Worm (Caenorhabditis elegans) whole organism, L4 larva: ENCODE measurements around the gene Y42G9A.3.

Source experiments
- F10B5.3 ChIP-seq: sonication (generic microtip); optimal IDR thresholded peaks from 2 replicates; lab custom pipeline; 2016; ENCODE audit warnings: mild to moderate bottlenecking, missing genetic modification characterization, missing compliant biosample characterization
- F26F4.8 ChIP-seq: fragments of 200-800 bp; sonication (Bioruptor generic); conservative IDR thresholded peaks from 2 replicates; pipeline ENCODE4 v1.3.6; 2022; ENCODE audit warnings: missing genetic modification characterization, missing compliant biosample characterization
- T20F7.1 ChIP-seq: fragments of 200-800 bp; sonication (Bioruptor generic); optimal IDR thresholded peaks from 2 replicates; lab custom pipeline; 2018; ENCODE audit warnings: mild to moderate bottlenecking, missing genetic modification characterization, missing compliant biosample characterization
- T26A8.4 ChIP-seq: fragments of 200-800 bp; sonication (Bioruptor generic); IDR thresholded peaks from 2 replicates; pipeline ENCODE4 v1.3.6; 2022; ENCODE audit warnings: missing genetic modification characterization, missing compliant biosample characterization
- aha-1 ChIP-seq: fragments of 150-350 bp; peaks from one replicate; lab custom pipeline; 2014; ENCODE audit warnings: missing biosample characterization, missing genetic modification characterization
- ama-1 ChIP-seq: fragments of 150-350 bp; optimal IDR thresholded peaks from 2 replicates; lab custom pipeline; 2014; ENCODE audit warnings: inconsistent platforms, mixed read lengths
- arid-1 ChIP-seq: fragments of 200-800 bp; sonication (Bioruptor generic); conservative IDR thresholded peaks from 2 replicates; pipeline ENCODE4 v1.3.6; 2022; ENCODE audit warnings: missing genetic modification reagents, missing genetic modification characterization, missing compliant biosample characterization
- ceh-20 ChIP-seq: fragments of 200-800 bp; sonication (Bioruptor generic); IDR thresholded peaks from 2 replicates; pipeline ENCODE4 v1.3.6; 2022; ENCODE audit warnings: missing genetic modification reagents, missing genetic modification characterization, missing compliant biosample characterization
- ceh-32 ChIP-seq: sonication (generic microtip); optimal IDR thresholded peaks from 2 replicates; lab custom pipeline; 2016; ENCODE audit warnings: mild to moderate bottlenecking, missing genetic modification characterization, missing compliant biosample characterization; ENCODE audit not compliant: poor library complexity
- cey-2 ChIP-seq: sonication (generic microtip); optimal IDR thresholded peaks from 3 replicates; lab custom pipeline; 2017; ENCODE audit warnings: missing genetic modification characterization, mild to moderate bottlenecking, missing compliant biosample characterization, antibody characterized with exemption, borderline replicate concordance; ENCODE audit not compliant: insufficient read depth
- daf-12 ChIP-seq: fragments of 150-350 bp; optimal IDR thresholded peaks from 2 replicates; lab custom pipeline; 2014; ENCODE audit warnings: missing biosample characterization, missing genetic modification reagents, missing genetic modification characterization
- dmd-9 ChIP-seq: fragments of 200-800 bp; sonication (Bioruptor generic); IDR thresholded peaks from 2 replicates; pipeline ENCODE4 v1.3.6; 2022; ENCODE audit warnings: missing genetic modification reagents, missing genetic modification characterization, missing compliant biosample characterization
- egl-43 ChIP-seq: fragments of 200-800 bp; sonication (Bioruptor generic); IDR thresholded peaks from 2 replicates; pipeline ENCODE4 v1.3.6; 2022; ENCODE audit warnings: missing genetic modification reagents, missing genetic modification characterization, missing compliant biosample characterization
- fkh-10 ChIP-seq: fragments of 150-350 bp; optimal IDR thresholded peaks from 2 replicates; lab custom pipeline; 2014; ENCODE audit warnings: missing biosample characterization, missing genetic modification reagents, missing genetic modification characterization
- fos-1 ChIP-seq: fragments of 150-350 bp; optimal IDR thresholded peaks from 2 replicates; lab custom pipeline; 2014; ENCODE audit warnings: missing biosample characterization, missing genetic modification characterization
- gei-8 ChIP-seq: fragments of 200-800 bp; sonication (Bioruptor generic); optimal IDR thresholded peaks from 2 replicates; lab custom pipeline; 2018; ENCODE audit warnings: mild to moderate bottlenecking, missing genetic modification characterization, missing compliant biosample characterization
- hlh-11 ChIP-seq: fragments of 200-800 bp; sonication (Bioruptor generic); optimal IDR thresholded peaks from 2 replicates; lab custom pipeline; 2018; ENCODE audit warnings: mild to moderate bottlenecking, missing genetic modification characterization, missing compliant biosample characterization
- hlh-30 ChIP-seq: sonication (generic microtip); optimal IDR thresholded peaks from 2 replicates; lab custom pipeline; 2017; ENCODE audit warnings: antibody characterized with exemption, mild to moderate bottlenecking, missing genetic modification characterization, missing compliant biosample characterization; ENCODE audit not compliant: insufficient read depth
- lim-7 ChIP-seq: fragments of 200-800 bp; sonication (Bioruptor generic); IDR thresholded peaks from 2 replicates; pipeline ENCODE4 v1.3.6; 2022; ENCODE audit warnings: missing genetic modification characterization, missing compliant biosample characterization
- lin-13 ChIP-seq: fragments of 150-350 bp; optimal IDR thresholded peaks from 2 replicates; lab custom pipeline; 2014; ENCODE audit warnings: missing biosample characterization, missing genetic modification reagents, missing genetic modification characterization
- lin-29 ChIP-seq: fragments of 200-800 bp; sonication (Bioruptor generic); IDR thresholded peaks from 2 replicates; pipeline ENCODE4 v1.3.6; 2022; ENCODE audit warnings: missing genetic modification reagents, missing genetic modification characterization, missing compliant biosample characterization
- lin-38 ChIP-seq: fragments of 200-800 bp; sonication (Bioruptor generic); IDR thresholded peaks from 2 replicates; pipeline ENCODE4 v1.3.6; 2022; ENCODE audit warnings: missing genetic modification reagents, missing genetic modification characterization, missing compliant biosample characterization
- lin-39 ChIP-seq: fragments of 150-350 bp; optimal IDR thresholded peaks from 2 replicates; lab custom pipeline; 2014; ENCODE audit warnings: missing biosample characterization, missing genetic modification reagents, missing genetic modification characterization
- lir-3 ChIP-seq: sonication (generic microtip); optimal IDR thresholded peaks from 2 replicates; lab custom pipeline; 2016; ENCODE audit warnings: mild to moderate bottlenecking, missing genetic modification characterization, missing compliant biosample characterization
- lsy-2 ChIP-seq, 2 experiments: fragments of 150-350 bp in 1 of 2; sonication (generic microtip) in 1 of 2; optimal IDR thresholded peaks; 2 replicates each; lab custom pipeline; 2014 to 2017; ENCODE audit warnings: missing biosample characterization in 2 of 2, missing genetic modification characterization in 2 of 2
- madf-9 ChIP-seq: fragments of 200-800 bp; sonication (Bioruptor generic); conservative IDR thresholded peaks from 2 replicates; pipeline ENCODE4 v1.3.6; 2022; ENCODE audit warnings: missing genetic modification reagents, missing genetic modification characterization, missing compliant biosample characterization
- mdl-1 ChIP-seq, 2 experiments: fragments of 150-350 bp in 1 of 2; sonication (generic microtip) in 1 of 2; optimal IDR thresholded peaks; 2 replicates each; lab custom pipeline; 2014 to 2017; ENCODE audit warnings: missing biosample characterization in 2 of 2, missing genetic modification characterization in 2 of 2
- mxl-3 ChIP-seq: fragments of 200-800 bp; sonication (Bioruptor generic); optimal IDR thresholded peaks from 2 replicates; lab custom pipeline; 2018; ENCODE audit warnings: mild to moderate bottlenecking, missing genetic modification characterization, missing compliant biosample characterization
- nhr-111 ChIP-seq: fragments of 200-800 bp; sonication (Bioruptor generic); optimal IDR thresholded peaks from 2 replicates; lab custom pipeline; 2018; ENCODE audit warnings: mild to moderate bottlenecking, missing genetic modification characterization, missing compliant biosample characterization
- nhr-237 ChIP-seq: sonication (generic microtip); optimal IDR thresholded peaks from 2 replicates; lab custom pipeline; 2017; ENCODE audit warnings: missing biosample characterization, missing genetic modification characterization
- nhr-25 ChIP-seq: sonication (generic microtip); optimal IDR thresholded peaks from 2 replicates; lab custom pipeline; 2017; ENCODE audit warnings: missing genetic modification characterization, mild to moderate bottlenecking, missing compliant biosample characterization, antibody characterized with exemption, moderate library complexity, borderline replicate concordance; ENCODE audit not compliant: insufficient read depth
- nhr-28 ChIP-seq: fragments of 150-350 bp; optimal IDR thresholded peaks from 2 replicates; lab custom pipeline; 2014; ENCODE audit warnings: missing biosample characterization, missing genetic modification characterization
- nhr-42 ChIP-seq: fragments of 200-800 bp; sonication (Bioruptor generic); IDR thresholded peaks from 2 replicates; pipeline ENCODE4 v1.3.6; 2022; ENCODE audit warnings: missing genetic modification characterization, missing compliant biosample characterization
- nhr-6 ChIP-seq: fragments of 150-350 bp; optimal IDR thresholded peaks from 2 replicates; lab custom pipeline; 2014; ENCODE audit warnings: missing biosample characterization, missing genetic modification characterization
- pha-4 ChIP-seq, 2 experiments: fragments of 150-350 bp in 1 of 2; fragments of 200-800 bp in 1 of 2; sonication (Bioruptor generic) in 1 of 2; IDR thresholded peaks in 1 of 2; optimal IDR thresholded peaks in 1 of 2; 2 replicates each; pipeline versions ENCODE4 v1.3.6 to Lab custom; 2014 to 2022; ENCODE audit warnings: missing genetic modification characterization in 2 of 2, missing genetic modification reagents in 2 of 2, missing biosample characterization in 1 of 2, missing compliant biosample characterization in 1 of 2
- rbr-2 ChIP-seq: sonication (generic microtip); optimal IDR thresholded peaks from 2 replicates; lab custom pipeline; 2016; ENCODE audit warnings: missing genotype, missing genetic modification characterization, missing compliant biosample characterization
- saeg-2 ChIP-seq: fragments of 200-800 bp; sonication (Bioruptor generic); IDR thresholded peaks from 2 replicates; pipeline ENCODE4 v1.3.6; 2022; ENCODE audit warnings: missing genetic modification reagents, missing genetic modification characterization, missing compliant biosample characterization
- sdz-12 ChIP-seq: fragments of 200-800 bp; sonication (Bioruptor generic); optimal IDR thresholded peaks from 2 replicates; lab custom pipeline; 2018; ENCODE audit warnings: mild to moderate bottlenecking, missing genetic modification characterization, missing compliant biosample characterization
- set-16 ChIP-seq: fragments of 200-800 bp; sonication (Bioruptor generic); IDR thresholded peaks from 2 replicates; pipeline ENCODE4 v1.3.6; 2022; ENCODE audit warnings: missing genetic modification reagents, missing genetic modification characterization, missing compliant biosample characterization
- snpc-4 ChIP-seq: fragments of 150-350 bp; optimal IDR thresholded peaks from 2 replicates; lab custom pipeline; 2014; ENCODE audit warnings: missing biosample characterization, missing genetic modification characterization
- spr-1 ChIP-seq: sonication (generic microtip); optimal IDR thresholded peaks from 2 replicates; lab custom pipeline; 2016; ENCODE audit warnings: mild to moderate bottlenecking, missing genetic modification characterization, missing compliant biosample characterization
- spr-3 ChIP-seq: fragments of 200-800 bp; sonication (Bioruptor generic); optimal IDR thresholded peaks from 2 replicates; lab custom pipeline; 2018; ENCODE audit warnings: mild to moderate bottlenecking, missing genetic modification characterization, missing compliant biosample characterization
- unc-62 ChIP-seq, 3 experiments: fragments of 150-350 bp in 1 of 3; sonication (generic microtip); optimal IDR thresholded peaks in 2 of 3; peaks in 1 of 3; 1 replicate in 1 of 3; 2 replicates in 2 of 3; lab custom pipeline; 2014 to 2017; ENCODE audit warnings: missing biosample characterization in 3 of 3, missing genetic modification characterization in 3 of 3, missing genetic modification reagents in 3 of 3, missing genotype in 1 of 3
- zfp-3 ChIP-seq: fragments of 200-800 bp; sonication (Bioruptor generic); conservative IDR thresholded peaks from 2 replicates; pipeline ENCODE4 v1.3.6; 2022; ENCODE audit warnings: missing genetic modification reagents, missing genetic modification characterization, missing compliant biosample characterization
- ztf-11 ChIP-seq: fragments of 150-350 bp; optimal IDR thresholded peaks from 2 replicates; lab custom pipeline; 2014; ENCODE audit warnings: missing biosample characterization, missing genetic modification characterization

Gene Y42G9A.3

ce11 chrIII:6140818-6141217 lies 5.2 kb upstream of the Y42G9A.3 start:
- TF ChIP-seq nhr-111 (GFP tag; lab: Kevin White, UChicago), result no peak
- TF ChIP-seq set-16 (GFP tag; lab: Robert Waterston, UW), result no peak
- no peak for TF ChIP-seq nhr-6 (tag; lab: Kevin White, UChicago)
- no peak for TF ChIP-seq nhr-42 (GFP tag; lab: Robert Waterston, UW)
- TF ChIP-seq rbr-2 (tag; lab: Kevin White, UChicago), result no peak
- TF ChIP-seq arid-1 (GFP tag; lab: Robert Waterston, UW), result no peak

ce11 chrIII:6141532-6141931 lies 4.5 kb upstream of the Y42G9A.3 start:
- TF ChIP-seq spr-3 (GFP tag; lab: Kevin White, UChicago) (no peak), ceh-32 (tag; lab: Kevin White, UChicago) (no peak), nhr-28 (tag; lab: Kevin White, UChicago) (no peak), mxl-3 (GFP tag; lab: Kevin White, UChicago) (no peak), gei-8 (GFP tag; lab: Kevin White, UChicago) (no peak), pha-4 (GFP tag; IDR thresholded peaks at IDR 0.05; lab: Robert Waterston, UW) (0 out of 2 replicates have a peak, but pooled peaks have one; percentile 10), pha-4 (tag; optimal IDR thresholded peaks at IDR 0.05; lab: Kevin White, UChicago) (no peak), nhr-25 (no peak), lin-29 (no peak), snpc-4 (tag; lab: Kevin White, UChicago) (no peak), egl-43 (GFP tag; lab: Robert Waterston, UW) (no peak), lim-7 (GFP tag; lab: Robert Waterston, UW) (no peak), set-16 (GFP tag; lab: Robert Waterston, UW) (no peak; the same call in 1 of the 2 replicates), cey-2 (no peak), arid-1 (GFP tag; lab: Robert Waterston, UW) (no peak), T26A8.4 (no peak), madf-9 (no peak), hlh-30 (no peak), fos-1 (tag; lab: Kevin White, UChicago) (no peak), lin-13 (no peak), nhr-237 (tag; lab: Kevin White, UChicago) (no peak), spr-1 (tag; lab: Kevin White, UChicago) (no peak), zfp-3 (no peak), sdz-12 (GFP tag; lab: Kevin White, UChicago) (no peak), fkh-10 (GFP tag; lab: Kevin White, UChicago) (peak; percentile 48), dmd-9 (GFP tag; lab: Robert Waterston, UW) (no peak), ztf-11 (tag; lab: Kevin White, UChicago) (no peak), mdl-1 (tag; optimal IDR thresholded peaks at IDR 0.05; lab: Kevin White, UChicago) (no peak), lir-3 (tag; lab: Kevin White, UChicago) (no peak), daf-12 (tag; lab: Kevin White, UChicago) (no peak), unc-62 (GFP tag; optimal IDR thresholded peaks at IDR 0.05 in 1 of 2; lab: Kevin White, UChicago) (peak in 1 of 2 experiments; percentile 2), unc-62 (tag; optimal IDR thresholded peaks at IDR 0.05; lab: Kevin White, UChicago) (no peak), ceh-20 (GFP tag; lab: Robert Waterston, UW) (peak; percentile 37; the same call in 1 of the 2 replicates), F26F4.8 (no peak), lsy-2 (tag; optimal IDR thresholded peaks at IDR 0.05; lab: Kevin White, UChicago) (peak in 1 of 2 experiments; percentile 33), ama-1 (lab: Kevin White, UChicago) (no peak), aha-1 (tag; lab: Kevin White, UChicago) (peak; percentile 99), T20F7.1 (GFP tag; lab: Kevin White, UChicago) (no peak), lin-38 (no peak), hlh-11 (no peak), lin-39 (tag; lab: Kevin White, UChicago) (no peak), F10B5.3 (no peak), saeg-2 (GFP tag; lab: Robert Waterston, UW) (no peak), nhr-111 (GFP tag; lab: Kevin White, UChicago) (no peak)
- TF ChIP-seq, all 104 proteins: peak for 6
